Fruit fly (Drosophila melanogaster) Kc167 (cell line): Measurements from ENCODE around the gene CheB38a.

Experiments
- Myc ChIP-seq: fragments of >200 bp; optimal IDR thresholded peaks from 2 replicates; lab custom pipeline; 2017; ENCODE audit warnings: missing external identifiers
- Sin3A ChIP-seq: fragments of >200 bp; optimal IDR thresholded peaks from 2 replicates; lab custom pipeline; 2018; ENCODE audit warnings: missing external identifiers
- h ChIP-seq: fragments of >200 bp; optimal IDR thresholded peaks from 3 replicates; lab custom pipeline; 2018; ENCODE audit warnings: missing external identifiers
- insv ChIP-seq: fragments of >200 bp; optimal IDR thresholded peaks from 3 replicates; lab custom pipeline; 2018; ENCODE audit warnings: missing external identifiers
- psq ChIP-seq: fragments of >200 bp; optimal IDR thresholded peaks from 2 replicates; lab custom pipeline; 2017; ENCODE audit warnings: missing external identifiers
- ttk ChIP-seq: sonication (Bioruptor generic); optimal IDR thresholded peaks from 2 replicates; lab custom pipeline; 2017; ENCODE audit warnings: missing external identifiers

Gene CheB38a

DNA sequence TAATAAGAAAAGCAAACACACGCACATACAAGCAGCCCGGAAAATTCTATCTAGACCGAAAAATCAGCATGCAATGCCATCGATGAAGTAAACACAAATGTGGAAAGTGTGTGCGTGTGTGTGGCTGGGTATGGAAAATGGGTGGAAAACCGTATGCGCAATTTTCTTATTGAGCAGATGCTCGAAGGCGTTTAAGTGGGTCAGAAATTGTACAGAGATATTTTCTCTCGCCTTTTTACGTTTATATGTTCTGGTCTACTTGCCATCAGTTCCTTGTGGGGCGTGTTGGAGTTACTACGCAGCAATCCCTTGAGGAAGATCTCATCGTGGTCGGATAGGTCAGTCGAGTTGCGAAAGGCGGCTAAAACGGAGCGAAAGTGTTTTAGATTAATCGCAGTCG is 22.6 kb downstream of the CheB38a start:
- TF ChIP-seq insv (lab: Kevin White, UChicago): no peak
- TF ChIP-seq h (lab: Kevin White, UChicago): no peak
- TF ChIP-seq ttk (lab: Kevin White, UChicago): no peak
- TF ChIP-seq Myc (lab: Kevin White, UChicago): no peak
- no peak for TF ChIP-seq Sin3A (lab: Kevin White, UChicago)
- TF ChIP-seq psq (lab: Kevin White, UChicago): no peak

DNA sequence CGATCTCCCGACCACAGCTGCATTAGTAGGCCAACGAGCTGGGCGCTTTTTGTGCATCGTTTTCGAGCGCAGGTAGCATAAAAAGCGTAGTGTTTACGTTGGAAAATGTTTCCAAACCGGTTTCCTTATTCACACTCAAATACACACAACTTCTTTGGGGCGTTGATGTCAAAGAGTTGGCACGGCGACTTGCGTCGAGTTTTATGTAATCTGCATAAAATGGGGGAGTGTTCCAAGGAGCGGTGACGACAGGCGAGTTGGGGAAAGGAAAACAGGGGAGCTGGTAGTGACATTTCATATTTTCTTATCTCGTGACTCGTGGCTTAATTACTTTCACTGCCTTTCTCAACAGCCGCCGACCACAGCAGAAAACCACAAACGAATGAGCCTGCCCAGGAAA is 23.7 kb downstream of the CheB38a start:
- TF ChIP-seq h (lab: Kevin White, UChicago) (no peak), Sin3A (lab: Kevin White, UChicago) (no peak), ttk (lab: Kevin White, UChicago) (no peak)

DNA sequence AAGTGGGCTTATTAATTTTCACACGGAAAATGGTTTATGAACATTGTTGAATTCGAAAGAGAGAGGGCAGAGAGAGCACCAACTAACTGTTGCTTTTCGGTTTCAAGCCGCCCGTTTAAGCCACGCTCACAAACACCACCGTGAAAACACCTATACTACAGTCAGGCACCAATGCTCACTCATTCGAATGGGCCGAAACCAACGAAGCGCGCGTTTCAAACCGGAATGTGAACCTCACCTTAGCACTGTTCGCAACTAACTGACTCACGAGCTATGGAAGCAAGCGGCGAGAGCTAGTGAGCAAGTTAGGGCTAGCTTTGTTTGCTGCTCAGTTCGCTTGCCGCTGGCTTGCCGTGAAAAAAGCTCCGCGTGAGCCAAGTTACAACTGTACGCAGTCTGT is 24.5 kb downstream of the CheB38a start:
- TF ChIP-seq Myc (lab: Kevin White, UChicago) (no peak), insv (lab: Kevin White, UChicago) (no peak), h (lab: Kevin White, UChicago) (no peak), psq (lab: Kevin White, UChicago) (no peak), Sin3A (lab: Kevin White, UChicago) (no peak), ttk (lab: Kevin White, UChicago) (no peak)

DNA sequence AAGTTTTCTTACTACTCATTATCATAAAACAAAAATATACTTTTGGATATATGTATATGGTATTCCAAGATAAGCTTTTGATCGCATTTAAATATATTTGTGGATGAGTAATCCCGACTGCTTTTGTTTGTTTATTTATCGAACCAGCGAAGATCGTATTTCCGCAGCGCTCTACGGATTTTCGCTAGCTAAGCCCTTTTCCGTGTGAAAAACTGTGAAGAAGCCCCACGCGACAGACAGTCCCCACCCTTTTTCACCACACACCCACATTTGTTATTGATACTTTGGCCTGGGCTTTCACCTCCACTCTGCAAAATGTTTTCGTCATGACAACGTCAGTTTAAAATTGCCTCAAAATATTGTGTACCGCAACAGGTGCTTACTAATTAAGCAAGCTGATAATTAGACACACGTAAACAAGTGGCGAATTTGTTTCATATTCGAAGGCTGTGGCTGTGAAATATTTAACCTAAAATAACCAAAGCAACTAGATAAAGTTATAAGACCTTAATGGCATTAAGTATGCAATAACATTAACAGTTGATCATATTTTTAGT is 25.3 kb downstream of the CheB38a start:
- no peak for TF ChIP-seq Myc (lab: Kevin White, UChicago)
- no peak for TF ChIP-seq psq (lab: Kevin White, UChicago)
- no peak for TF ChIP-seq ttk (lab: Kevin White, UChicago)
- TF ChIP-seq Sin3A (lab: Kevin White, UChicago): no peak
- no peak for TF ChIP-seq insv (lab: Kevin White, UChicago)
- TF ChIP-seq h (lab: Kevin White, UChicago): no peak

DNA sequence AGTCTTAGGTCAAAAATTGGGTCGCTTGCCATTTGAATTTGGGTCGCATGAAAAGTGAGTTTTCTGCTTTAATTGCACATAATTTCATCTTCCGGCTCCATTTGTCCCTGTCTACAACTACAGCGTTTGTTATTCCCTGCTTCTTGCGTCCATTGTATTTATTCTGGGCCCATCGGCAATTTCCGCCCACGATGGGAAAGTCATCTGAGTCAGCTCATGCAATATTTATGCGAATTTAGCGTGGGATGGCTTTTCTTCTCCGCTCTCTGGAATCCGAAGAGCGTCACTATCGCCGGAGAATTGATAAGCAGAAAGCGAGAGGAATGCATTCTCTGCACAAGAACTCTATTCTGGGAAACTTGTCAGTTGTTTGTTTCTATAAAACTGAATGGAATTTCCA is 25.8 kb downstream of the CheB38a start:
- TF ChIP-seq insv (lab: Kevin White, UChicago) (no peak), ttk (lab: Kevin White, UChicago) (no peak)

DNA sequence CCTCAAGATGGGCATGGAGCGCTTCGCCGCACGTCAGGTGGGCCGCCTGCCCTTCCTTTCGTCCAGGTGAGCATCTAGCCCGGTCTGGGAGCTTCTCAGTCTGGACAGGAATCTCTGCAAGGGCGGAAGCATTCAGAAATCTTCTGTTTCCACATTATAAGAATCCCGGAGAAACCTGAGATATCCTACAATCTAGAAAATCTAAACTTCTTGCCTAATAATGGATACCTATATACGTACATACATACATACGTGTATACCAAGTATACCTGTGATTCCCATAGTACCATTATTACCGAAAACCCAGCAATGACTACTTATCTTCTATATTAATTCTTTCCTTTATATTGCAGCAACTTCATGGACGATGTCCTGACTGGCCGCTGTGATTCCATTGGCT is 30.3 kb downstream of the CheB38a start:
- TF ChIP-seq insv (lab: Kevin White, UChicago): no peak
- no peak for TF ChIP-seq h (lab: Kevin White, UChicago)
- peak; percentile 98 for TF ChIP-seq ttk (lab: Kevin White, UChicago)
- TF ChIP-seq Sin3A (lab: Kevin White, UChicago): no peak

DNA sequence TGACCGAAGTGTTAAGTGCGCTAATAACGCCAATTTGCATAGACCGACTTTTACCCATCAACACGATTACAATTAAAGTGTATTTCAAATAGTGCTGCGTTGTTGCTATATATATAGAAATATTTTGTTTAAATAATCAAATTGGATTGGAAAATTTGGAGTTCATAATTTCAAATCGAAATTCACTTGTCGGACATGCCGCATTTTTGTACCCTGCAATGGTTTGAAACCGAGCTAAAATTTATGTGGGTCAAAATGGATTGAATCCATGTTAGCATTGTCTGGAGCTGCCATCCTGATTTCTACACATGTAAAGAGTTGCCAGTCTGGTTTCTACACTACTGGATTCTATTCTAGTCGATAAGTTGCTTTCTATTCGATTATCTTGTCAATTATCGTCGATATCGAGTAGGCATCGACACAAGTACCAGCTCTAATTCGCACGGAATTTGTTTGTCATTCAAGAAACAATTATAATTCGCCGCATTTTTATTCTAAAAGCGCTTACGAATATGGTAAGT is 31.0 kb downstream of the CheB38a start, which contains the start of gene Pomp:
Gene Pomp, plus strand, starts transcription at position 386 of the 521 bp plus-strand sequence.
- TF ChIP-seq Sin3A (lab: Kevin White, UChicago) (no peak), psq (lab: Kevin White, UChicago) (peak; percentile 99), Myc (lab: Kevin White, UChicago) (no peak), h (lab: Kevin White, UChicago) (no peak)

DNA sequence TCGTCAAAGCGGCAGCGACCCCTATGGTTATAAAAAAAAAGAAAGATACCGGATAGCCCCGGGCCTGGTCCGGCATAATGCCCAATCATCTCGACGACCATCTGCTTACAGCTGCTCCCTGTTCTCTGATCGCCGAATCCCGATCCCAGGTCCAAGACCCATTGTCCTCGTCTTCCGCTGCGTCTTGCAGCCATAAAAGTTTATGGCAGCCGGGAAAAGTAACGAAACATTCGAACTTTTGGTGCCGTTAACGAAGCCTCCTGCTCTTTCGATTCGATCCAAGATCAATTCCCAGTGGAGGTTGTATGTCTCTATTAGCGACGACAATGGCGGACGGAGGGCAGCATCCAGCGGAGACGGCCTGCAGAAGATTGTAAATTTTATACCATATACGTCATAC is 33.0 kb downstream of the CheB38a start:
- TF ChIP-seq Myc (lab: Kevin White, UChicago) (no peak), h (lab: Kevin White, UChicago) (no peak), psq (lab: Kevin White, UChicago) (no peak), Sin3A (lab: Kevin White, UChicago) (no peak), insv (lab: Kevin White, UChicago) (no peak), ttk (lab: Kevin White, UChicago) (no peak)

DNA sequence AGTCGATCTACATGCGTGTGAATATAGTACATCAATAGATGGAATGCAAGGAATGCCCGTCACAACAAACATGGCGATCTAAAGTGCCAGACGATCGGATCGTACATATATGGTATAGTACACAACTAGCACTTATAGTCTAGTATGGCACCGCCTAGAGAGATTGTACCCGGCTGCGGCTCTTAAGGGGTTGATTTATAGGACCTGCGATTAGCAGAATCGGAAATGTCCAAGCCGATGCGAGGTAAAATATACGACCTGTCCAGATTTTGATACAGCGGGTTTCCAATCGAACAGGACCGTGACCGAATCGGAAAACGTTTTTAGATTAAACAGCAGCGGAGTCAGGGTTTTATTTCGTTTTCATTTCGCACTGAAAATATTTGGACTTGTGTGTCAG is 34.4 kb downstream of the CheB38a start:
- no peak for TF ChIP-seq Sin3A (lab: Kevin White, UChicago)
- TF ChIP-seq Myc (lab: Kevin White, UChicago): no peak
- no peak for TF ChIP-seq psq (lab: Kevin White, UChicago)
- no peak for TF ChIP-seq h (lab: Kevin White, UChicago)
- TF ChIP-seq insv (lab: Kevin White, UChicago): no peak
- TF ChIP-seq ttk (lab: Kevin White, UChicago): no peak

DNA sequence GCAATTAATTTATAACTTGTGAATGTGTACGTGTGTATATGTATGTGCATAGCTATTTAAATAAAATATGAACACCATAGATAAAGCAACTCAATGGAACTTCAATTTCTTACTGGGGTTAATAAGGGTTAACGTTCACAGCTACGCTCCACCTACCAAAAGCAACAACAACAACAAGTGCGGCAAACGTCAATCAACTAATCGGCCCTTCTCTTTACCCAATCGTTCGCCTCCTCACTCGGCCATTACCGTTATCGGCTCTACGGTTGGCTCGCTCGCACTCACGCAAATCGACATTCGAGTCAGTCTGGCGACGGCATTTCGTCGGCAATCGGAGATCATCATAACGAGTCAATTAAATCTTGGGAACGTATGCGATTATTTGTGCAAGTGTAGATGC is 35.3 kb downstream of the CheB38a start:
- no peak for TF ChIP-seq ttk (lab: Kevin White, UChicago)
- TF ChIP-seq psq (lab: Kevin White, UChicago): no peak
- no peak for TF ChIP-seq h (lab: Kevin White, UChicago)
- no peak for TF ChIP-seq insv (lab: Kevin White, UChicago)
- no peak for TF ChIP-seq Myc (lab: Kevin White, UChicago)
- no peak for TF ChIP-seq Sin3A (lab: Kevin White, UChicago)

DNA sequence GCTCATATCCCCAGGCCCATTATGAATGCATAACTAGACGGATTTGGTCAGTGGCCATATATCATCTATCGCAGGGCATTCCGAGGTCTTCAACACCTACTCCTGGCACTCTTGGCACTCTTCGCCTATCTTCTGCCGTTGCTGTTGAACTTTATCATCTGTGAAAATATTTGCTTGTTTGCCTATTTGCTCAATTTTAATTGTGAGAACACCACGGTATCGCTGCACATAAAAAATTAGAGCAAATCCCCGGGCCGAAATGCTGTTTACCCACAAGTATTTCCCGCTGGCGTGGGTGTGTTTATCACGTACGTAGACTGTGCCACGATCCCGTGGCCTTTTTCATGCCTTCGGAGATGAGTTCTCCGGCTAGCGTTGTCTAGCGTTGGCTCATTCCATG is 37.6 kb downstream of the CheB38a start:
- no peak for TF ChIP-seq Sin3A (lab: Kevin White, UChicago)
- TF ChIP-seq Myc (lab: Kevin White, UChicago): no peak
- no peak for TF ChIP-seq ttk (lab: Kevin White, UChicago)

DNA sequence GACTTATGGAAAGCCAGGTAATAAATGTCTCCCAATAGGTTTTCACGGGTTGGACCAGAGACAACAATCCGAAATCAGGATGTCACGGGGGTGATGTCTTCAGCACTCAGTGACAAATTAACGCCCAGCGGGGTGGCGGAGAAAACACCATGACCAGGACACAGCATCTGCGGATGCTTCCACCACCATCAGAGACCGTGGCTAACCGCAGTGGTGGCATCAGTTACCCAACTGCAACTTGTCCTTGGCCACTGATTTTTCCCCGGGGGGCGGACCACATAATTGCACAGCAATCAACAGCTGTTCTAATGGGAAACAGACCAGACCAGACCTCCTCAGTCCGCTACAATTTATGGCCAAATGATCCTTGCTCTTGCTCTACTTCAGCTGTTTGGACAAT is 40.0 kb downstream of the CheB38a start:
- TF ChIP-seq Sin3A (lab: Kevin White, UChicago): no peak
- TF ChIP-seq h (lab: Kevin White, UChicago): no peak
- no peak for TF ChIP-seq insv (lab: Kevin White, UChicago)
- no peak for TF ChIP-seq ttk (lab: Kevin White, UChicago)
- TF ChIP-seq Myc (lab: Kevin White, UChicago): no peak
- no peak for TF ChIP-seq psq (lab: Kevin White, UChicago)
